Fruit fly (Drosophila melanogaster) whole organism, embryonic: ENCODE results near the gene CG6878.

Source experiments
- CG12391 ChIP-seq: fragments of 200-800 bp; sonication (Bioruptor generic); optimal IDR thresholded peaks from 3 replicates; lab custom pipeline; 2018; ENCODE audit warnings: missing biosample characterization, mild to moderate bottlenecking, missing genetic modification characterization, moderate library complexity
- CG1529 ChIP-seq: fragments of 200-800 bp; sonication (Bioruptor generic); optimal IDR thresholded peaks from 3 replicates; lab custom pipeline; 2018; ENCODE audit warnings: missing biosample characterization, missing genetic modification characterization
- CG3163 ChIP-seq: fragments of 200-800 bp; sonication (Bioruptor generic); optimal IDR thresholded peaks from 3 replicates; lab custom pipeline; 2016; ENCODE audit warnings: missing biosample characterization, missing genetic modification characterization
- CG3838 ChIP-seq: fragments of 200-800 bp; sonication (Bioruptor generic); optimal IDR thresholded peaks from 3 replicates; lab custom pipeline; 2016; ENCODE audit warnings: missing biosample characterization, missing genetic modification characterization
- CG8478 ChIP-seq: fragments of >200 bp; optimal IDR thresholded peaks from 2 replicates; lab custom pipeline; 2018
- CG8765 ChIP-seq: fragments of 200-800 bp; sonication (Bioruptor generic); IDR thresholded peaks from 2 replicates; pipeline ENCODE4 v1.3.6; 2022; ENCODE audit warnings: missing biosample characterization, missing genetic modification characterization
- Dip2 ChIP-seq: fragments of 200-800 bp; sonication (Bioruptor generic); IDR thresholded peaks from 2 replicates; pipeline ENCODE4 v1.3.6; 2022; ENCODE audit warnings: missing biosample characterization, missing genetic modification characterization
- aop ChIP-seq: fragments of 200-800 bp; sonication (Bioruptor generic); IDR thresholded peaks from 2 replicates; pipeline ENCODE4 v1.3.6; 2022; ENCODE audit warnings: missing biosample characterization, missing genetic modification characterization
- ara ChIP-seq: fragments of 200-800 bp; sonication (Bioruptor generic); IDR thresholded peaks from 2 replicates; pipeline ENCODE4 v1.3.6; 2022; ENCODE audit warnings: missing biosample characterization, missing genetic modification characterization
- ci ChIP-seq: fragments of 200-800 bp; sonication (Bioruptor generic); IDR thresholded peaks from 3 replicates; pipeline ENCODE4 v1.3.6; 2022; ENCODE audit warnings: missing biosample characterization, missing genetic modification characterization
- crc ChIP-seq: fragments of 200-800 bp; sonication (Bioruptor generic); optimal IDR thresholded peaks from 2 replicates; lab custom pipeline; 2016; ENCODE audit warnings: missing biosample characterization, missing genetic modification characterization
- lola ChIP-seq, 3 experiments: fragments of >200 bp in 2 of 3; fragments of 200-800 bp in 1 of 3; sonication (Bioruptor generic) in 1 of 3; optimal IDR thresholded peaks; 2 replicates each; lab custom pipeline; 2017 to 2019; ENCODE audit warnings: missing biosample characterization in 3 of 3, missing genetic modification characterization in 3 of 3, mild to moderate bottlenecking in 1 of 3, moderate library complexity in 1 of 3
- tll ChIP-seq, 2 experiments: fragments of 200-800 bp in 1 of 2; fragments of >200 bp in 1 of 2; sonication (Bioruptor generic) in 1 of 2; optimal IDR thresholded peaks; 2 replicates each; lab custom pipeline; 2017 to 2019; ENCODE audit warnings: missing biosample characterization in 2 of 2, missing genetic modification characterization in 2 of 2, mild to moderate bottlenecking in 1 of 2, moderate library complexity in 1 of 2
- ttk ChIP-seq: fragments of 200-800 bp; sonication (Bioruptor generic); IDR thresholded peaks from 2 replicates; pipeline ENCODE4 v2.1.2; 2022; ENCODE audit warnings: missing biosample characterization, missing genetic modification characterization

DNA sequence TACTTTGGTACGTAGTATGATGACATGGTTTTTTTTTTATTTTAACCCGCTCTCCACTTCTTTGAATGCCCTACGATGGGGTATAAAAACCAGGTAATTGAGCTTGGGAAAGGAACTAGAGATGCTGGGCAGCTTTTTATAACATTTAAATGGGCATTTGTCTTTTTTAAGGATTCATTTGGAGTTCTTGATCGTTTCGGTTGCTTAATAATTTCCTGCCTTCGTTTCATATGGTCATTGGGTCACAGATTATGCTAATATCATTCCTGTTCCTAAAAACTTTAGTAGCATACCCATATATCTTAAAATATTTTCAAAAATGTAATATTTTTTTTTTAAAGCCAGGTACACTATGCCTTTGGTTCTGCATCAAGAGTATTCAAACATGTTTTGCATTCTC, 27.1 kb downstream of the CG6878 start:
- TF ChIP-seq ttk (no peak), CG8765 (no peak), CG8478 (lab: Kevin White, UChicago) (no peak), CG12391 (tag; lab: Kevin White, UChicago) (no peak), CG3838 (GFP tag; lab: Kevin White, UChicago) (no peak), ara (GFP tag; lab: Robert Waterston, UW) (no peak), Dip2 (GFP tag; lab: Robert Waterston, UW) (no peak), aop (no peak), lola (GFP tag; optimal IDR thresholded peaks at IDR 0.05; lab: Kevin White, UChicago) (no peak), crc (no peak), CG3163 (GFP tag; lab: Kevin White, UChicago) (no peak), tll (GFP tag; optimal IDR thresholded peaks at IDR 0.05; lab: Kevin White, UChicago) (no peak), ci (GFP tag; lab: Robert Waterston, UW) (no peak), CG1529 (no peak)
